Worm (Caenorhabditis elegans) whole organism, late embryonic: ENCODE results near the gene prx-10.

ENCODE experiments used
- dmd-4 ChIP-seq: sonication (generic microtip); optimal IDR thresholded peaks from 2 replicates; lab custom pipeline; 2016; ENCODE audit warnings: borderline replicate concordance, missing genetic modification characterization, missing compliant biosample characterization
- elt-2 ChIP-seq: sonication (generic microtip); optimal IDR thresholded peaks from 2 replicates; lab custom pipeline; 2016; ENCODE audit warnings: missing genetic modification reagents, missing genetic modification characterization, missing compliant biosample characterization
- eyg-1 ChIP-seq: sonication (generic microtip); optimal IDR thresholded peaks from 2 replicates; lab custom pipeline; 2016; ENCODE audit warnings: missing genotype, missing genetic modification characterization, missing compliant biosample characterization
- pax-1 ChIP-seq: fragments of 150-350 bp; optimal IDR thresholded peaks from 2 replicates; lab custom pipeline; 2014; ENCODE audit warnings: missing biosample characterization, missing genetic modification characterization
- pha-2 ChIP-seq: sonication (generic microtip); optimal IDR thresholded peaks from 2 replicates; lab custom pipeline; 2017; ENCODE audit warnings: mild to moderate bottlenecking, missing genetic modification characterization, missing compliant biosample characterization
- tbx-2 ChIP-seq: sonication (generic microtip); optimal IDR thresholded peaks from 2 replicates; lab custom pipeline; 2016; ENCODE audit warnings: missing genetic modification characterization, missing compliant biosample characterization
- unc-42 ChIP-seq: sonication (generic microtip); optimal IDR thresholded peaks from 2 replicates; lab custom pipeline; 2016; ENCODE audit warnings: missing genotype, missing genetic modification characterization, missing compliant biosample characterization
- unc-55 ChIP-seq: sonication (generic microtip); optimal IDR thresholded peaks from 2 replicates; lab custom pipeline; 2017; ENCODE audit warnings: missing biosample characterization, missing genetic modification reagents, missing genetic modification characterization

- no peak for TF ChIP-seq unc-55 (GFP tag; lab: Kevin White, UChicago)
- no peak for TF ChIP-seq eyg-1 (tag; lab: Kevin White, UChicago)
- TF ChIP-seq pax-1 (tag; lab: Kevin White, UChicago) = no peak
- TF ChIP-seq pha-2 = no peak
- no peak for TF ChIP-seq elt-2 (tag; lab: Kevin White, UChicago)
- TF ChIP-seq dmd-4 (tag; lab: Kevin White, UChicago) = no peak
- TF ChIP-seq unc-42 = no peak
- TF ChIP-seq tbx-2 = no peak
Measured at ce11 chrIII:5286205-5286604, 50.0 kb downstream of the prx-10 start, which contains the start of gene ZC395.11.
